Fruit fly (Drosophila melanogaster): ENCODE measurements around the gene CG10336.

Gene CG10336

DNA sequence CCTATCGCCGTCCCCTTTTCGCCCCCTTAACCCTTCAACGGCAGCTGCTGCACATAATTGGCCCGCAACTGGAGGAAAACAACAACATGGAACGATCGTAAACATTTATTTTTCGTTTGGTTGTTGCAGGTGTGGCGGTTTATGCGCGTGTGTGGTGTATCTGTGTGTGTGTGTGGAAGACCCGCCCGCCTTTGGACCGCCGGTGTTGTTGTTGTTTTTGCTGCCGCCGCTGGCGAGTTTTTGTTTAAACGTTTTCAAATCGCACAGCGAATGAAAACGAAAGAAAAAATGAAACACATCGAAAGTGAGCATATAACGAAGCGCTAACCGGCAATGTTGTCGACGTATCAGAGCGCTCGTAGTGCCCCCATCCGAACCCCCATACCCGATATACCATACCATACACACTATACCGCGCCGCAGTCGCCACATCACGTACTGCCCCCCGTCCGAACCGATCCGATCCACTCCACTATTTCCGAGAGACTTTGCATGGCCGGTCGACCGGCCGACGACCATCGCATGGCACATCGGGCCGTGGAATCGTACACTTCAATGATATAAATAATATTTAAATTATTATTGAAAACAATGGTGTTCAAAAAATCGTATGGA lies 46.3 kb downstream of the CG10336 start (continued):
- TF ChIP-seq her (GFP tag; optimal IDR thresholded peaks at IDR 0.05), result no peak
- no peak for TF ChIP-seq wor (GFP tag; IDR thresholded peaks at IDR 0.05)
- no peak for TF ChIP-seq Six4 (GFP tag; optimal IDR thresholded peaks at IDR 0.05)
- TF ChIP-seq CkIIα-i1 (GFP tag; IDR thresholded peaks at IDR 0.05), result no peak
- peak; percentile 86 for TF ChIP-seq CG2199 (GFP tag; IDR thresholded peaks at IDR 0.05)
- no peak for TF ChIP-seq CG6272 (GFP tag; IDR thresholded peaks at IDR 0.05)
- no peak for TF ChIP-seq BEAF-32 (GFP tag; optimal IDR thresholded peaks at IDR 0.05)
- TF ChIP-seq ERR (GFP tag; optimal IDR thresholded peaks at IDR 0.05), result no peak
- TF ChIP-seq Dad (GFP tag; optimal IDR thresholded peaks at IDR 0.05), result no peak
- no peak for TF ChIP-seq btn (GFP tag; optimal IDR thresholded peaks at IDR 0.05)
- TF ChIP-seq ssp (GFP tag; IDR thresholded peaks at IDR 0.05), result no peak
- no peak for TF ChIP-seq lilli (GFP tag; optimal IDR thresholded peaks at IDR 0.05)
- no peak for TF ChIP-seq CG18764 (GFP tag; optimal IDR thresholded peaks at IDR 0.05)
- no peak for TF ChIP-seq hb (GFP tag; IDR thresholded peaks at IDR 0.05; ENCODE audit: partially characterized antibody)
- TF ChIP-seq Meics (GFP tag; optimal IDR thresholded peaks at IDR 0.05), result no peak
- no peak for TF ChIP-seq CG18476 (GFP tag; optimal IDR thresholded peaks at IDR 0.05)
- TF ChIP-seq Rfx (GFP tag; IDR thresholded peaks at IDR 0.05), result 0 out of 2 replicates have a peak, but pooled peaks have one; percentile 18
- no peak for TF ChIP-seq CG11504 (tag; optimal IDR thresholded peaks at IDR 0.05)
- no peak for TF ChIP-seq vfl (GFP tag; optimal IDR thresholded peaks at IDR 0.05)
- TF ChIP-seq Usf (GFP tag; optimal IDR thresholded peaks at IDR 0.05), result no peak
- no peak for TF ChIP-seq tna (GFP tag; IDR thresholded peaks at IDR 0.05; ENCODE audit: partially characterized antibody)
- TF ChIP-seq Mrtf (GFP tag; IDR thresholded peaks at IDR 0.05), result no peak

DNA sequence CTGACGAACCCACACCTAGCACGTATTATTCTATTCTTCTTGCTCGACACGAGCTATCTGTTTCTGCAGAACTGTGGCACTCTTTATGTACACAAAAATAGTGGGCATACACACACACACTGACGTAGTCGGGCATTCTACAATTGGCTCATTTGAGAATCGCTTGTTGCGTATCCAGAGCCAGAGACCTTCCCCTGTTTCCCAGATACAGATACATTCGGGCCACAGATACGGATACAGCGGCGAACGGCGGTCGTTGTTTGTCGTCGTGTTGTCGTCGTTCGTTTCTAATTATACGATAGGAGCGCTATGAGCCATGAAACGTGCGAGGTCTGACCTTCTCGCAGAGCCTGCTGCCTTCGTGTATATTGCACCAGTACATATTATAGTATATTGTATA lies 47.9 kb downstream of the CG10336 start:
- TF ChIP-seq CG7963 (GFP tag; IDR thresholded peaks at IDR 0.05; ENCODE audit: partially characterized antibody) (no peak), knrl (GFP tag; IDR thresholded peaks at IDR 0.05; ENCODE audit: partially characterized antibody) (no peak), CG13296 (GFP tag; optimal IDR thresholded peaks at IDR 0.05) (no peak), gcm2 (GFP tag; optimal IDR thresholded peaks at IDR 0.05) (no peak), Stat92E (GFP tag; optimal IDR thresholded peaks at IDR 0.05) (peak in 1 of 3 experiments; percentile 54), Nf-YB (GFP tag; optimal IDR thresholded peaks at IDR 0.05) (peak; percentile 97), CG8281 (tag; optimal IDR thresholded peaks at IDR 0.05) (no peak), CG3407 (GFP tag; optimal IDR thresholded peaks at IDR 0.05) (no peak), pzg (GFP tag; optimal IDR thresholded peaks at IDR 0.05) (no peak), CG34376 (GFP tag; optimal IDR thresholded peaks at IDR 0.05) (no peak), CG6254 (GFP tag; optimal IDR thresholded peaks at IDR 0.05) (no peak), CG32767 (GFP tag; IDR thresholded peaks at IDR 0.05) (peak; percentile 22; the same call in 1 of the 2 replicates), CG6175 (GFP tag; IDR thresholded peaks at IDR 0.05) (no peak), CG31224 (GFP tag; IDR thresholded peaks at IDR 0.05) (no peak), ase (GFP tag; IDR thresholded peaks at IDR 0.05) (no peak), D (optimal IDR thresholded peaks at IDR 0.05) (no peak), D (GFP tag; optimal IDR thresholded peaks at IDR 0.05) (no peak), Jarid2 (GFP tag; optimal IDR thresholded peaks at IDR 0.05) (peak; percentile 42), CG4404 (GFP tag; IDR thresholded peaks at IDR 0.05) (no peak), ab (GFP tag; optimal IDR thresholded peaks at IDR 0.05) (no peak), Nf-YA (GFP tag; IDR thresholded peaks at IDR 0.05) (peak; percentile 32; the same call in 1 of the 2 replicates), CG9876 (GFP tag; optimal IDR thresholded peaks at IDR 0.05) (no peak), CG15479 (GFP tag; optimal IDR thresholded peaks at IDR 0.05) (peak; percentile 72), Hey (tag; optimal IDR thresholded peaks at IDR 0.05) (no peak), CG32772 (GFP tag; IDR thresholded peaks at IDR 0.05) (no peak), Hand (GFP tag; optimal IDR thresholded peaks at IDR 0.05) (no peak), twi (tag; optimal IDR thresholded peaks at IDR 0.05) (peak; percentile 5), mld (GFP tag; IDR thresholded peaks at IDR 0.05; ENCODE audit: partially characterized antibody) (no peak), seq (GFP tag; IDR thresholded peaks at IDR 0.05) (no peak)
